Worm (Caenorhabditis elegans): ENCODE results near the gene K07D4.2.

The K07D4.2 gene

DNA sequence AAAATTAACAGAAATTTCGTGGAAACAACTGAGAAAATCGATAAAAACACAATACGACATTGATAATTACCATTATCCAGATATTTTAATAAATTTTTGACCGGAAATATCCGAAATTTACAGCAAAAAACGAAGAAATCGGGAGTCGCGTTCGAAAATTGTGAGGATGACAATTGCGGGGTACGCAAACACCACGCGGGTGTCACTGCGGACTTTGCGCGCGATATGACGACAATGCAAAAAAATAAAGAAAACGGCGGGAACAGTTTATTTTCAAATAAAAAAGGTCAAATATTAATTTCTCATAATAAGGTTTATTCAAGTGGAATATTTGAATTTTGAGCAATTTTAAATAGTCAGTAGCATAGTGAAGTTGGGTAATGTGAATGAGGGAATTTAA is 947 bp downstream of the K07D4.2 start, which contains the start of gene rpn-11 (continued):
- TF ChIP-seq dve-1 (tag; optimal IDR thresholded peaks at IDR 0.05; ENCODE audit: insufficient read depth) = peak; percentile 77
- peak; percentile 85 for TF ChIP-seq mep-1 (tag; optimal IDR thresholded peaks at IDR 0.05)
- TF ChIP-seq ctbp-1 (GFP tag; IDR thresholded peaks at IDR 0.05) = peak; percentile 41; the same call in 1 of the 2 replicates
- peak; percentile 85 for TF ChIP-seq hlh-11 (tag; optimal IDR thresholded peaks at IDR 0.05)
- peak; percentile 60 for TF ChIP-seq mxl-3 (GFP tag; optimal IDR thresholded peaks at IDR 0.05)
- TF ChIP-seq ztf-7 (tag; optimal IDR thresholded peaks at IDR 0.05) = peak; percentile 46
- peak; percentile 92 for TF ChIP-seq zfp-3 (GFP tag; conservative IDR thresholded peaks at IDR 0.05)
- peak; percentile 81 for TF ChIP-seq lin-13 (GFP tag; optimal IDR thresholded peaks at IDR 0.05)
- peak; percentile 96 for TF ChIP-seq aha-1 (tag)
- peak; percentile 43 for TF ChIP-seq fkh-10 (GFP tag; optimal IDR thresholded peaks at IDR 0.05)
- TF ChIP-seq F37D6.2 (tag; optimal IDR thresholded peaks at IDR 0.05) = peak; percentile 54
- TF ChIP-seq dmd-6 (GFP tag; IDR thresholded peaks at IDR 0.05) = peak; percentile 77
- TF ChIP-seq rbr-2 (tag; optimal IDR thresholded peaks at IDR 0.05) = peak; percentile 90
- no peak for TF ChIP-seq ceh-82 (tag; optimal IDR thresholded peaks at IDR 0.05)
- TF ChIP-seq dpl-1 (GFP tag; optimal IDR thresholded peaks at IDR 0.05) = peak; percentile 97
- TF ChIP-seq nhr-28 (tag; optimal IDR thresholded peaks at IDR 0.05) = peak; percentile 41
- TF ChIP-seq mdl-1 (tag; optimal IDR thresholded peaks at IDR 0.05) = peak in 1 of 2 experiments; percentile 83
- peak; percentile 70; the same call in 1 of the 2 replicates for TF ChIP-seq tra-1 (GFP tag; IDR thresholded peaks at IDR 0.05)
- peak; percentile 77 for TF ChIP-seq hlh-30 (tag; optimal IDR thresholded peaks at IDR 0.05; ENCODE audit: insufficient read depth)
- TF ChIP-seq pqm-1 (tag; optimal IDR thresholded peaks at IDR 0.05) = no peak
- TF ChIP-seq spr-1 (tag; optimal IDR thresholded peaks at IDR 0.05) = peak; percentile 50
- TF ChIP-seq Y105C5A.15 (GFP tag; IDR thresholded peaks at IDR 0.05) = no peak
- TF ChIP-seq jun-1 (tag; optimal IDR thresholded peaks at IDR 0.05) = peak; percentile 54
- peak; percentile 79 for TF ChIP-seq nhr-102 (tag; optimal IDR thresholded peaks at IDR 0.05)
- no peak for TF ChIP-seq zip-2 (tag; optimal IDR thresholded peaks at IDR 0.05)
- TF ChIP-seq mes-2 (tag; optimal IDR thresholded peaks at IDR 0.05; ENCODE audit: poor library complexity, severe bottlenecking) = peak; percentile 93
- TF ChIP-seq lsy-2 (tag; optimal IDR thresholded peaks at IDR 0.05) = peak; percentile 81 to 97
- TF ChIP-seq cey-2 (tag; optimal IDR thresholded peaks at IDR 0.05; ENCODE audit: borderline replicate concordance, insufficient read depth) = no peak
- TF ChIP-seq madf-9 (GFP tag; conservative IDR thresholded peaks at IDR 0.05) = peak; percentile 59; the same call in 1 of the 2 replicates
- peak in 1 of 2 experiments; percentile 18 for TF ChIP-seq daf-16 (GFP tag; optimal IDR thresholded peaks at IDR 0.05)
- TF ChIP-seq daf-16 (tag; optimal IDR thresholded peaks at IDR 0.05) = peak; percentile 37
- no peak for TF ChIP-seq ztf-11 (tag; optimal IDR thresholded peaks at IDR 0.05)
- TF ChIP-seq ZK337.2 (GFP tag; IDR thresholded peaks at IDR 0.05) = peak; percentile 49; the same call in 1 of the 2 replicates
- peak; percentile 60 for TF ChIP-seq unc-130 (GFP tag; optimal IDR thresholded peaks at IDR 0.05)
- TF ChIP-seq hif-1 (tag; optimal IDR thresholded peaks at IDR 0.05) = peak in 1 of 2 experiments; percentile 66
- TF ChIP-seq nhr-10 (tag; optimal IDR thresholded peaks at IDR 0.05) = no peak
- peak; percentile 64 for TF ChIP-seq zfp-2 (tag; optimal IDR thresholded peaks at IDR 0.05)
- no peak for TF ChIP-seq R02D3.7 (tag; optimal IDR thresholded peaks at IDR 0.05)
- no peak for TF ChIP-seq Y48G9A.11 (GFP tag; IDR thresholded peaks at IDR 0.05)
- peak; percentile 61 for TF ChIP-seq ceh-20 (GFP tag; IDR thresholded peaks at IDR 0.05)
- TF ChIP-seq egl-43 (GFP tag; IDR thresholded peaks at IDR 0.05) = 0 out of 2 replicates have a peak, but pooled peaks have one; percentile 52
- TF ChIP-seq nhr-25 (tag; optimal IDR thresholded peaks at IDR 0.05; ENCODE audit: borderline replicate concordance, insufficient read depth) = peak; percentile 70
- TF ChIP-seq nhr-42 (GFP tag; IDR thresholded peaks at IDR 0.05) = peak; percentile 53; the same call in 1 of the 2 replicates

Data from whole organism, L4 larva.